Worm (Caenorhabditis elegans) whole organism, L2 larva: ENCODE measurements around the gene del-2.

Source experiments
- C34F6.9 ChIP-seq: fragments of 150-350 bp; optimal IDR thresholded peaks from 2 replicates; lab custom pipeline; 2014; ENCODE audit warnings: missing biosample characterization, missing genetic modification characterization
- F13H6.1 ChIP-seq: sonication (generic microtip); optimal IDR thresholded peaks from 2 replicates; lab custom pipeline; 2016; ENCODE audit warnings: missing genetic modification characterization, missing compliant biosample characterization
- R02D3.7 ChIP-seq: fragments of 150-350 bp; optimal IDR thresholded peaks from 2 replicates; lab custom pipeline; 2014; ENCODE audit warnings: missing biosample characterization, missing genetic modification characterization
- Y55F3AM.14 ChIP-seq: fragments of 200-800 bp; sonication (Bioruptor generic); optimal IDR thresholded peaks from 2 replicates; lab custom pipeline; 2018; ENCODE audit warnings: mild to moderate bottlenecking, missing genetic modification characterization, missing compliant biosample characterization
- ZK546.5 ChIP-seq: sonication (generic microtip); optimal IDR thresholded peaks from 2 replicates; lab custom pipeline; 2017; ENCODE audit warnings: missing biosample characterization, missing genetic modification characterization
- alr-1 ChIP-seq: fragments of 150-350 bp; optimal IDR thresholded peaks from 2 replicates; lab custom pipeline; 2014; ENCODE audit warnings: missing biosample characterization, missing genetic modification characterization
- ama-1 ChIP-seq: fragments of 150-350 bp; optimal IDR thresholded peaks from 2 replicates; lab custom pipeline; 2018; ENCODE audit warnings: inconsistent platforms
- blmp-1 ChIP-seq: sonication (generic microtip); optimal IDR thresholded peaks from 2 replicates; lab custom pipeline; 2017; ENCODE audit warnings: missing genetic modification characterization, mild to moderate bottlenecking, missing compliant biosample characterization, antibody characterized with exemption, moderate library complexity; ENCODE audit not compliant: insufficient read depth
- ceh-16 ChIP-seq: fragments of 150-350 bp; optimal IDR thresholded peaks from 2 replicates; lab custom pipeline; 2014; ENCODE audit warnings: missing biosample characterization, missing genetic modification characterization
- ceh-82 ChIP-seq: fragments of 150-350 bp; optimal IDR thresholded peaks from 2 replicates; lab custom pipeline; 2014; ENCODE audit warnings: missing biosample characterization, missing genetic modification characterization
- crh-2 ChIP-seq: sonication (generic microtip); optimal IDR thresholded peaks from 2 replicates; lab custom pipeline; 2017; ENCODE audit warnings: missing biosample characterization, missing genetic modification characterization
- dmd-4 ChIP-seq: sonication (generic microtip); optimal IDR thresholded peaks from 2 replicates; lab custom pipeline; 2017; ENCODE audit warnings: missing biosample characterization, missing genetic modification characterization
- egl-27 ChIP-seq: sonication (generic microtip); optimal IDR thresholded peaks from 3 replicates; lab custom pipeline; 2017; ENCODE audit warnings: missing biosample characterization, missing genetic modification reagents, missing genetic modification characterization
- elt-1 ChIP-seq: fragments of 150-350 bp; optimal IDR thresholded peaks from 2 replicates; lab custom pipeline; 2014; ENCODE audit warnings: missing biosample characterization, missing genetic modification characterization
- elt-3 ChIP-seq: sonication (generic microtip); optimal IDR thresholded peaks from 2 replicates; lab custom pipeline; 2017; ENCODE audit warnings: missing biosample characterization, missing genetic modification characterization
- fos-1 ChIP-seq: fragments of 150-350 bp; optimal IDR thresholded peaks from 2 replicates; lab custom pipeline; 2014; ENCODE audit warnings: missing biosample characterization, missing genetic modification characterization
- gmeb-1 ChIP-seq: fragments of 150-350 bp; optimal IDR thresholded peaks from 2 replicates; lab custom pipeline; 2014; ENCODE audit warnings: missing biosample characterization, missing genetic modification characterization
- lin-11 ChIP-seq: fragments of 150-350 bp; sonication (generic microtip); optimal IDR thresholded peaks from 2 replicates; lab custom pipeline; 2014; ENCODE audit warnings: missing biosample characterization, missing genetic modification characterization, inconsistent platforms, mixed read lengths
- lin-13 ChIP-seq: fragments of 150-350 bp; optimal IDR thresholded peaks from 2 replicates; lab custom pipeline; 2014; ENCODE audit warnings: missing biosample characterization, missing genetic modification reagents, missing genetic modification characterization
- lin-39 ChIP-seq: fragments of 150-350 bp; optimal IDR thresholded peaks from 2 replicates; lab custom pipeline; 2014; ENCODE audit warnings: missing biosample characterization, missing genetic modification reagents, missing genetic modification characterization
- lsy-2 ChIP-seq, 2 experiments: fragments of 150-350 bp in 1 of 2; sonication (generic microtip) in 1 of 2; optimal IDR thresholded peaks; 2 replicates each; lab custom pipeline; 2014 to 2017; ENCODE audit warnings: missing biosample characterization in 2 of 2, missing genetic modification characterization in 2 of 2
- mab-5 ChIP-seq: fragments of 150-350 bp; optimal IDR thresholded peaks from 2 replicates; lab custom pipeline; 2014; ENCODE audit warnings: missing biosample characterization, missing genetic modification characterization
- mbf-1 ChIP-seq: sonication (generic microtip); optimal IDR thresholded peaks from 2 replicates; lab custom pipeline; 2017; ENCODE audit warnings: missing biosample characterization, missing genetic modification characterization
- mdl-1 ChIP-seq, 2 experiments: fragments of 150-350 bp in 1 of 2; sonication (generic microtip) in 1 of 2; optimal IDR thresholded peaks; 2 replicates each; lab custom pipeline; 2017; ENCODE audit warnings: missing biosample characterization in 2 of 2, missing genetic modification characterization in 2 of 2
- nhr-10 ChIP-seq: sonication (generic microtip); optimal IDR thresholded peaks from 2 replicates; lab custom pipeline; 2017; ENCODE audit warnings: missing biosample characterization, missing genetic modification characterization
- nhr-11 ChIP-seq: fragments of 150-350 bp; optimal IDR thresholded peaks from 2 replicates; lab custom pipeline; 2014; ENCODE audit warnings: missing biosample characterization, missing genetic modification characterization
- nhr-12 ChIP-seq: fragments of 150-350 bp; optimal IDR thresholded peaks from 2 replicates; lab custom pipeline; 2014; ENCODE audit warnings: missing biosample characterization, missing genetic modification characterization
- nhr-129 ChIP-seq: fragments of 150-350 bp; optimal IDR thresholded peaks from 2 replicates; lab custom pipeline; 2014; ENCODE audit warnings: missing biosample characterization, missing genetic modification characterization
- nhr-21 ChIP-seq: fragments of 150-350 bp; optimal IDR thresholded peaks from 2 replicates; lab custom pipeline; 2014; ENCODE audit warnings: missing biosample characterization, missing genetic modification characterization
- nhr-23 ChIP-seq: fragments of 150-350 bp; optimal IDR thresholded peaks from 2 replicates; lab custom pipeline; 2014; ENCODE audit warnings: missing biosample characterization, missing genetic modification reagents, missing genetic modification characterization
- nhr-237 ChIP-seq: fragments of 150-350 bp; optimal IDR thresholded peaks from 2 replicates; lab custom pipeline; 2014; ENCODE audit warnings: missing biosample characterization, missing genetic modification characterization
- nhr-25 ChIP-seq: fragments of 150-350 bp; sonication (generic microtip); optimal IDR thresholded peaks from 3 replicates; lab custom pipeline; 2014; ENCODE audit warnings: missing biosample characterization, missing genetic modification characterization
- nhr-6 ChIP-seq: fragments of 150-350 bp; optimal IDR thresholded peaks from 2 replicates; lab custom pipeline; 2014; ENCODE audit warnings: missing biosample characterization, missing genetic modification characterization
- nhr-77 ChIP-seq: fragments of 150-350 bp; optimal IDR thresholded peaks from 2 replicates; lab custom pipeline; 2014; ENCODE audit warnings: missing biosample characterization, missing genetic modification characterization
- peb-1 ChIP-seq: fragments of 150-350 bp; optimal IDR thresholded peaks from 2 replicates; lab custom pipeline; 2014; ENCODE audit warnings: missing biosample characterization, missing genetic modification characterization
- sem-4 ChIP-seq: fragments of 150-350 bp; optimal IDR thresholded peaks from 2 replicates; lab custom pipeline; 2014; ENCODE audit warnings: missing biosample characterization, missing genetic modification reagents, missing genetic modification characterization
- skn-1 ChIP-seq: sonication (generic microtip); optimal IDR thresholded peaks from 2 replicates; lab custom pipeline; 2017; ENCODE audit warnings: missing biosample characterization, missing genetic modification characterization
- sma-3 ChIP-seq: sonication (generic microtip); optimal IDR thresholded peaks from 2 replicates; lab custom pipeline; 2016; ENCODE audit warnings: missing genetic modification reagents, missing genetic modification characterization, missing compliant biosample characterization
- sma-9 ChIP-seq, 2 experiments: fragments of 150-350 bp in 1 of 2; sonication (generic microtip) in 1 of 2; optimal IDR thresholded peaks; 2 replicates each; lab custom pipeline; 2014 to 2016; ENCODE audit warnings: missing genetic modification characterization in 2 of 2, mild to moderate bottlenecking in 1 of 2, missing biosample characterization in 1 of 2, missing compliant biosample characterization in 1 of 2, missing genetic modification reagents in 1 of 2, moderate library complexity in 1 of 2
- snpc-4 ChIP-seq: fragments of 150-350 bp; optimal IDR thresholded peaks from 2 replicates; lab custom pipeline; 2014; ENCODE audit warnings: missing biosample characterization, missing genetic modification characterization
- unc-39 ChIP-seq: fragments of 150-350 bp; optimal IDR thresholded peaks from 2 replicates; lab custom pipeline; 2014; ENCODE audit warnings: missing biosample characterization, missing genetic modification characterization
- unc-55 ChIP-seq: fragments of 150-350 bp; sonication (generic microtip); optimal IDR thresholded peaks from 3 replicates; lab custom pipeline; 2014; ENCODE audit warnings: missing biosample characterization, missing genetic modification reagents, missing genetic modification characterization
- unc-62 ChIP-seq: fragments of 150-350 bp; optimal IDR thresholded peaks from 2 replicates; lab custom pipeline; 2014; ENCODE audit warnings: missing biosample characterization, missing genetic modification reagents, missing genetic modification characterization
- zag-1 ChIP-seq: fragments of 150-350 bp; optimal IDR thresholded peaks from 2 replicates; lab custom pipeline; 2014; ENCODE audit warnings: missing biosample characterization, missing genetic modification characterization
- ztf-1 ChIP-seq: fragments of 200-800 bp; sonication (Bioruptor generic); conservative IDR thresholded peaks from 2 replicates; pipeline ENCODE4 v1.3.6; 2022; ENCODE audit warnings: missing genetic modification characterization, missing compliant biosample characterization
- ztf-11 ChIP-seq: sonication (generic microtip); optimal IDR thresholded peaks from 2 replicates; lab custom pipeline; 2017; ENCODE audit warnings: missing biosample characterization, missing genetic modification characterization
- ztf-4 ChIP-seq: fragments of 150-350 bp; optimal IDR thresholded peaks from 2 replicates; lab custom pipeline; 2014; ENCODE audit warnings: missing biosample characterization, missing genetic modification characterization

del-2 gene

DNA sequence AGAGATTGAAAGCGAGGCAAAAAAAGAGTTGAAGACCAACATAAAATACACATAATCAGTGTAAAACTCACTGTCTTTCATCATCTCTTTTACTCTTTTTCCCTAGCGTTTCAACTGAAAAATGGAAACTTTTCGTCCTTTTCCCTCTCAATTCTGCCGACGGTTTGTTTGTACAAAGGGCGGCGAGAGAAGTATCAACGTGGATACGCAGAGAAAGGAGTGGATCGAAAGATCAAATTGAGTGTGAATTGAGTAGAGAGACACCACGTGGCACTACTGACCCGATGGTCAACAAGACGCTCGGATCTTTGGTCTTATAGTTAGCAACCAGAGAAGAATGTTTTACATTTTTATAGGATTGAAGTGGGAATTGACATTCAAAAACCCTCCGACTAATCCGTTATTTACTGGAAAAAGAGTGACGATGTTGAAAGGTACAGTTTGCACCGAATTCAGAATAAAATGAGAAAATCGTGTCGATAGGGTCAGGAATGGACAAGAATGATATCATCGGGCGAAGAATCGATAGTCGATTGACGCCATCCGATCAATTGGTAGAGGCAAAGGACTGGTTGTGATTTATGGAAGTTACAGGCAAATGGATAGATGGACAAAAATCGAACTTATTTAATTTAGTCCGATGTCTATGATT lies 29.3 kb upstream of the del-2 start:
- no peak for TF ChIP-seq peb-1
- peak; percentile 50 to 75 for TF ChIP-seq mdl-1 (tag; optimal IDR thresholded peaks at IDR 0.05; lab: Kevin White, UChicago)
- no peak for TF ChIP-seq ceh-82 (tag; lab: Kevin White, UChicago)
- peak; percentile 52 for TF ChIP-seq sma-3 (GFP tag; lab: Kevin White, UChicago)
- TF ChIP-seq C34F6.9 (tag; lab: Kevin White, UChicago), result peak; percentile 4
- peak; percentile 94 for TF ChIP-seq crh-2 (tag; lab: Kevin White, UChicago)
- no peak for TF ChIP-seq lin-39
- no peak for TF ChIP-seq elt-3
- no peak for TF ChIP-seq ztf-1 (GFP tag; lab: Robert Waterston, UW)
- no peak for TF ChIP-seq unc-39 (tag; lab: Kevin White, UChicago)
- no peak for TF ChIP-seq ZK546.5 (tag; lab: Kevin White, UChicago)
- no peak for TF ChIP-seq nhr-77
- TF ChIP-seq nhr-129, result peak; percentile 89
- TF ChIP-seq egl-27, result peak; percentile 37
- no peak for TF ChIP-seq mbf-1 (tag; lab: Kevin White, UChicago)
- TF ChIP-seq sem-4 (tag; lab: Kevin White, UChicago), result peak; percentile 24
- no peak for TF ChIP-seq snpc-4
- no peak for TF ChIP-seq Y55F3AM.14
- TF ChIP-seq R02D3.7 (tag; lab: Kevin White, UChicago), result no peak
- TF ChIP-seq ceh-16 (tag; lab: Kevin White, UChicago), result no peak
- peak; percentile 45 for TF ChIP-seq gmeb-1 (tag; lab: Kevin White, UChicago)
- no peak for TF ChIP-seq lin-11
- TF ChIP-seq lsy-2 (tag; optimal IDR thresholded peaks at IDR 0.05; lab: Kevin White, UChicago), result peak in 1 of 2 experiments; percentile 53
- TF ChIP-seq lin-13, result peak; percentile 24
- no peak for TF ChIP-seq ama-1
- no peak for TF ChIP-seq elt-1 (tag; lab: Kevin White, UChicago)
- no peak for TF ChIP-seq zag-1 (tag; lab: Kevin White, UChicago)
- peak; percentile 49 for TF ChIP-seq nhr-6
- TF ChIP-seq dmd-4 (tag; lab: Kevin White, UChicago), result no peak
- TF ChIP-seq sma-9 (GFP tag; optimal IDR thresholded peaks at IDR 0.05; lab: Kevin White, UChicago), result peak; percentile 97
- TF ChIP-seq sma-9 (tag; optimal IDR thresholded peaks at IDR 0.05; lab: Kevin White, UChicago), result no peak
- peak; percentile 58 for TF ChIP-seq fos-1 (tag; lab: Kevin White, UChicago)
- TF ChIP-seq unc-55, result no peak
- TF ChIP-seq nhr-25, result peak; percentile 79
- TF ChIP-seq nhr-237 (tag; lab: Kevin White, UChicago), result no peak
- TF ChIP-seq alr-1 (tag; lab: Kevin White, UChicago), result no peak
- TF ChIP-seq F13H6.1, result peak; percentile 92
- peak; percentile 45 for TF ChIP-seq ztf-4 (tag; lab: Kevin White, UChicago)
- TF ChIP-seq blmp-1 (tag; lab: Kevin White, UChicago), result peak; percentile 49

DNA sequence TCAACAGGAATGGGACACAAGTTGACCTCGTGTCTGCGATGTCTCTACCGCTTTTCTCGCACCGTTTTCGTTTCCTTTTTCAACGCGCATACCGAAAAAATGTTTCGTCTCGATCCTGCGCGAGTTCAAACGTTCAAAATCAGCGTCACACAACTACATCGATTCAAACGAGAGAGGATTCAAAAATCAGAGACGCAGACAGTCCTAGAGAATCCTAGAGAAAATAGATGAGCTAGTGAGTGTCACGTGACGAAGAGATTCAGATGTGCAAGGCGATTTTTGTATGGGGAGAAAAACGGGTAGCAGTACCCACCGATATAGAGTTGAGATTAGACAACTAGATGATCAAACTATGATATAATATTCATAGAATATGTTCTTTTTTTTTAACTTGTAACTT lies 28.1 kb upstream of the del-2 start:
- no peak for TF ChIP-seq unc-62
- TF ChIP-seq lin-13, result peak; percentile 26
- TF ChIP-seq dmd-4 (tag; lab: Kevin White, UChicago), result no peak
- TF ChIP-seq mab-5, result no peak
- TF ChIP-seq nhr-77, result no peak
- TF ChIP-seq nhr-12 (tag; lab: Kevin White, UChicago), result no peak
- TF ChIP-seq peb-1, result no peak
- peak; percentile 61 for TF ChIP-seq blmp-1 (tag; lab: Kevin White, UChicago)
- TF ChIP-seq elt-3, result no peak
- no peak for TF ChIP-seq unc-55
- TF ChIP-seq mdl-1 (tag; optimal IDR thresholded peaks at IDR 0.05; lab: Kevin White, UChicago), result peak; percentile 59 to 83
- TF ChIP-seq ceh-16 (tag; lab: Kevin White, UChicago), result no peak
- no peak for TF ChIP-seq lin-39
- peak; percentile 65 for TF ChIP-seq nhr-129
- no peak for TF ChIP-seq C34F6.9 (tag; lab: Kevin White, UChicago)
- TF ChIP-seq ztf-1 (GFP tag; lab: Robert Waterston, UW), result no peak
- TF ChIP-seq nhr-6, result peak; percentile 81
- no peak for TF ChIP-seq Y55F3AM.14
- no peak for TF ChIP-seq nhr-11 (tag; lab: Kevin White, UChicago)
- TF ChIP-seq ztf-11 (tag; lab: Kevin White, UChicago), result no peak
- peak; percentile 81 for TF ChIP-seq nhr-21 (tag; lab: Kevin White, UChicago)
- TF ChIP-seq skn-1, result no peak
- TF ChIP-seq nhr-237 (tag; lab: Kevin White, UChicago), result no peak
- peak; percentile 30 for TF ChIP-seq crh-2 (tag; lab: Kevin White, UChicago)
- TF ChIP-seq sem-4 (tag; lab: Kevin White, UChicago), result peak; percentile 21
- TF ChIP-seq zag-1 (tag; lab: Kevin White, UChicago), result no peak
- peak; percentile 9 for TF ChIP-seq F13H6.1
- peak; percentile 68 for TF ChIP-seq nhr-25
- no peak for TF ChIP-seq R02D3.7 (tag; lab: Kevin White, UChicago)
- TF ChIP-seq ZK546.5 (tag; lab: Kevin White, UChicago), result no peak
- TF ChIP-seq gmeb-1 (tag; lab: Kevin White, UChicago), result peak; percentile 68
- TF ChIP-seq mbf-1 (tag; lab: Kevin White, UChicago), result no peak
- no peak for TF ChIP-seq nhr-23 (tag; lab: Kevin White, UChicago)
- no peak for TF ChIP-seq unc-39 (tag; lab: Kevin White, UChicago)
- TF ChIP-seq nhr-10, result no peak
- no peak for TF ChIP-seq ama-1
- no peak for TF ChIP-seq ztf-4 (tag; lab: Kevin White, UChicago)
- peak in 1 of 2 experiments; percentile 70 for TF ChIP-seq lsy-2 (tag; optimal IDR thresholded peaks at IDR 0.05; lab: Kevin White, UChicago)
- no peak for TF ChIP-seq ceh-82 (tag; lab: Kevin White, UChicago)
- no peak for TF ChIP-seq snpc-4
- no peak for TF ChIP-seq lin-11
- peak; percentile 70 for TF ChIP-seq sma-3 (GFP tag; lab: Kevin White, UChicago)
